Worm (Caenorhabditis elegans) whole organism, young adult: Measurements from ENCODE around the gene nhr-168.

Source experiments
- B0019.2 ChIP-seq: fragments of 200-800 bp; sonication (Bioruptor generic); conservative IDR thresholded peaks from 2 replicates; pipeline ENCODE4 v1.3.6; 2022; ENCODE audit warnings: missing genetic modification reagents, missing genetic modification characterization, missing compliant biosample characterization
- C17E4.6 ChIP-seq: fragments of 200-800 bp; sonication (Bioruptor generic); IDR thresholded peaks from 2 replicates; pipeline ENCODE4 v1.3.6; 2022; ENCODE audit warnings: missing genetic modification reagents, missing genetic modification characterization, missing compliant biosample characterization
- F37B4.10 ChIP-seq: fragments of 200-800 bp; sonication (Bioruptor generic); IDR thresholded peaks from 2 replicates; pipeline ENCODE4 v1.3.6; 2022; ENCODE audit warnings: missing genetic modification characterization, missing compliant biosample characterization
- F49E8.2 ChIP-seq: sonication (generic microtip); optimal IDR thresholded peaks from 3 replicates; lab custom pipeline; 2017; ENCODE audit warnings: missing genetic modification characterization, mild to moderate bottlenecking, missing compliant biosample characterization, antibody characterized with exemption, moderate library complexity; ENCODE audit not compliant: insufficient read depth
- T26A5.8 ChIP-seq: sonication (generic microtip); optimal IDR thresholded peaks from 2 replicates; lab custom pipeline; 2016; ENCODE audit warnings: missing genetic modification characterization, missing compliant biosample characterization
- Y67H2A.10 ChIP-seq: fragments of 200-800 bp; sonication (Bioruptor generic); conservative IDR thresholded peaks from 2 replicates; pipeline ENCODE4 v1.3.6; 2022; ENCODE audit warnings: missing genetic modification reagents, missing genetic modification characterization, missing compliant biosample characterization
- Y95B8A.8 ChIP-seq: fragments of 200-800 bp; sonication (Bioruptor generic); IDR thresholded peaks from 2 replicates; pipeline ENCODE4 v1.3.6; 2022; ENCODE audit warnings: missing genetic modification reagents, missing genetic modification characterization, missing compliant biosample characterization
- akir-1 ChIP-seq: fragments of 200-800 bp; sonication (Bioruptor generic); optimal IDR thresholded peaks from 2 replicates; lab custom pipeline; 2018; ENCODE audit warnings: mild to moderate bottlenecking, missing genetic modification characterization, moderate library complexity, missing compliant biosample characterization
- aptf-3 ChIP-seq: fragments of 200-800 bp; sonication (Bioruptor generic); IDR thresholded peaks from 2 replicates; pipeline ENCODE4 v1.3.6; 2022; ENCODE audit warnings: missing genetic modification characterization, missing compliant biosample characterization
- bed-1 ChIP-seq: fragments of 200-800 bp; sonication (Bioruptor generic); IDR thresholded peaks from 2 replicates; pipeline ENCODE4 v1.3.6; 2022; ENCODE audit warnings: missing genetic modification reagents, missing genetic modification characterization, missing compliant biosample characterization
- ccch-3 ChIP-seq: fragments of 200-800 bp; sonication (Bioruptor generic); optimal IDR thresholded peaks from 2 replicates; lab custom pipeline; 2018; ENCODE audit warnings: mild to moderate bottlenecking, missing genetic modification characterization, missing compliant biosample characterization
- cebp-1 ChIP-seq, 2 experiments: fragments of 200-800 bp in 1 of 2; sonication (Bioruptor generic) in 1 of 2; sonication (generic microtip) in 1 of 2; IDR thresholded peaks in 1 of 2; optimal IDR thresholded peaks in 1 of 2; 2 replicates each; pipeline versions ENCODE4 v1.3.6 to Lab custom; 2017 to 2022; ENCODE audit warnings: missing compliant biosample characterization in 2 of 2, missing genetic modification characterization in 2 of 2, mild to moderate bottlenecking in 1 of 2, missing genetic modification reagents in 1 of 2, moderate library complexity in 1 of 2
- ceh-100 ChIP-seq: fragments of 200-800 bp; sonication (Bioruptor generic); IDR thresholded peaks from 2 replicates; pipeline ENCODE4 v1.3.6; 2022; ENCODE audit warnings: missing genetic modification reagents, missing genetic modification characterization, missing compliant biosample characterization
- ceh-40 ChIP-seq: fragments of 200-800 bp; sonication (Bioruptor generic); IDR thresholded peaks from 2 replicates; pipeline ENCODE4 v1.3.6; 2022; ENCODE audit warnings: missing genetic modification characterization, missing compliant biosample characterization
- egl-18 ChIP-seq: fragments of 200-800 bp; sonication (Bioruptor generic); IDR thresholded peaks from 2 replicates; pipeline ENCODE4 v1.3.6; 2022; ENCODE audit warnings: missing genetic modification reagents, missing genetic modification characterization, missing compliant biosample characterization
- egrh-3 ChIP-seq: fragments of 200-800 bp; sonication (Bioruptor generic); IDR thresholded peaks from 2 replicates; pipeline ENCODE4 v1.3.6; 2022; ENCODE audit warnings: missing genetic modification reagents, missing genetic modification characterization, missing compliant biosample characterization
- ekl-4 ChIP-seq: fragments of 200-800 bp; sonication (Bioruptor generic); IDR thresholded peaks from 2 replicates; pipeline ENCODE4 v1.3.6; 2022; ENCODE audit warnings: missing genetic modification reagents, missing genetic modification characterization, missing compliant biosample characterization
- ets-4 ChIP-seq: fragments of 200-800 bp; sonication (Bioruptor generic); optimal IDR thresholded peaks from 2 replicates; lab custom pipeline; 2018; ENCODE audit warnings: mild to moderate bottlenecking, missing genetic modification characterization, missing compliant biosample characterization
- hlh-12 ChIP-seq: sonication (generic microtip); optimal IDR thresholded peaks from 2 replicates; lab custom pipeline; 2016; ENCODE audit warnings: missing genetic modification characterization, missing compliant biosample characterization
- hrde-1 ChIP-seq: sonication (generic microtip); optimal IDR thresholded peaks from 2 replicates; lab custom pipeline; 2016; ENCODE audit warnings: missing genetic modification characterization, mild to moderate bottlenecking, missing compliant biosample characterization, moderate library complexity, missing genotype, missing genetic modification reagents, borderline replicate concordance
- lag-1 ChIP-seq: fragments of 200-800 bp; sonication (Bioruptor generic); IDR thresholded peaks from 2 replicates; pipeline ENCODE4 v1.3.6; 2022; ENCODE audit warnings: missing genetic modification reagents, missing genetic modification characterization, missing compliant biosample characterization
- lin-40 ChIP-seq: sonication (generic microtip); optimal IDR thresholded peaks from 2 replicates; lab custom pipeline; 2016; ENCODE audit warnings: missing genetic modification characterization, mild to moderate bottlenecking, missing compliant biosample characterization, missing genotype, missing genetic modification reagents
- lir-1 ChIP-seq: fragments of 200-800 bp; sonication (Bioruptor generic); conservative IDR thresholded peaks from 2 replicates; pipeline ENCODE4 v1.3.6; 2022; ENCODE audit warnings: missing genetic modification reagents, missing genetic modification characterization, missing compliant biosample characterization
- madf-10 ChIP-seq: sonication (generic microtip); optimal IDR thresholded peaks from 2 replicates; lab custom pipeline; 2016; ENCODE audit warnings: mild to moderate bottlenecking, missing genetic modification characterization, missing compliant biosample characterization
- madf-8 ChIP-seq: fragments of 200-800 bp; sonication (Bioruptor generic); conservative IDR thresholded peaks from 2 replicates; pipeline ENCODE4 v1.3.6; 2022; ENCODE audit warnings: missing genetic modification reagents, missing genetic modification characterization, missing compliant biosample characterization
- mel-28 ChIP-seq: sonication (generic microtip); optimal IDR thresholded peaks from 2 replicates; lab custom pipeline; 2016; ENCODE audit warnings: borderline replicate concordance, mild to moderate bottlenecking, missing genetic modification characterization, missing compliant biosample characterization
- mes-4 ChIP-seq: sonication (generic microtip); optimal IDR thresholded peaks from 2 replicates; lab custom pipeline; 2016; ENCODE audit warnings: missing genotype, missing genetic modification characterization, missing compliant biosample characterization
- mxl-1 ChIP-seq: sonication (generic microtip); optimal IDR thresholded peaks from 2 replicates; lab custom pipeline; 2016; ENCODE audit warnings: missing genetic modification characterization, missing compliant biosample characterization
- nhr-120 ChIP-seq: fragments of 200-800 bp; sonication (Bioruptor generic); IDR thresholded peaks from 2 replicates; pipeline ENCODE4 v1.3.6; 2022; ENCODE audit warnings: missing genetic modification characterization, missing compliant biosample characterization
- nhr-27 ChIP-seq: fragments of 200-800 bp; sonication (Bioruptor generic); optimal IDR thresholded peaks from 2 replicates; lab custom pipeline; 2018; ENCODE audit warnings: mild to moderate bottlenecking, missing genetic modification characterization, moderate library complexity, missing compliant biosample characterization
- rec-8 ChIP-seq, 2 experiments: sonication (generic microtip); optimal IDR thresholded peaks; 2 replicates each; lab custom pipeline; 2016; ENCODE audit warnings: mild to moderate bottlenecking in 2 of 2, missing genetic modification characterization in 2 of 2, missing genetic modification reagents in 2 of 2, missing genotype in 2 of 2, missing biosample characterization in 1 of 2, missing compliant biosample characterization in 1 of 2, moderate library complexity in 1 of 2
- repo-1 ChIP-seq: sonication (generic microtip); optimal IDR thresholded peaks from 2 replicates; lab custom pipeline; 2017; ENCODE audit warnings: mild to moderate bottlenecking, missing genetic modification characterization, missing compliant biosample characterization
- sdz-38 ChIP-seq: sonication (generic microtip); optimal IDR thresholded peaks from 2 replicates; lab custom pipeline; 2016; ENCODE audit warnings: missing genotype, missing genetic modification characterization, missing compliant biosample characterization
- tbx-9 ChIP-seq: sonication (generic microtip); optimal IDR thresholded peaks from 2 replicates; lab custom pipeline; 2016; ENCODE audit warnings: borderline replicate concordance, missing genetic modification characterization, inconsistent platforms, missing compliant biosample characterization
- unc-130 ChIP-seq: sonication (generic microtip); optimal IDR thresholded peaks from 2 replicates; lab custom pipeline; 2016; ENCODE audit warnings: missing genetic modification reagents, missing genetic modification characterization, missing compliant biosample characterization
- zfh-2 ChIP-seq: fragments of 200-800 bp; sonication (Bioruptor generic); conservative IDR thresholded peaks from 2 replicates; pipeline ENCODE4 v1.3.6; 2022; ENCODE audit warnings: missing genetic modification reagents, missing genetic modification characterization, missing compliant biosample characterization

nhr-168 gene

ce11 chrV:13352415-13352814 is 18.7 kb upstream of the nhr-168 start:
- 0 out of 2 replicates have a peak, but pooled peaks have one; percentile 62 for TF ChIP-seq F37B4.10 (GFP tag; lab: Robert Waterston, UW)
- TF ChIP-seq hrde-1 (tag; lab: Kevin White, UChicago) = no peak

DNA sequence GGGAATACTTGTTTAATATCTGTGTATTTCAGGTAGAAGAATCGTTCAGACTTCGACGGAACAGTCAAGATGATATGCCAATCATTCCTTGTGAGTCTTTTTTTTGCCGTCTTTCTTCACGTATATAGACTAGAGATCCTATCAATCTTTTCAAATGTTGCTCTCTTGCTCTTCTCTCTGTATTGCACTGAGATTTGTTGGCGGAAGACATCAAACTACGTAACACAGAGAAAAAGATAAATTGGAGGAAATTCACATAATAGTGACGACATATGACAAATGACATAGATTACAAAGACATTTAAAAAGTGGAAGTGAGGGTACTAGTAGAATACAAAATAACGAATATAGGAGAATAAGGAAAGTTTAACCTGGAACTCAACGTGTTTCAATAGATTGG is 18.1 kb upstream of the nhr-168 start:
- no peak for TF ChIP-seq T26A5.8 (tag; lab: Kevin White, UChicago)
- TF ChIP-seq F49E8.2 (tag; lab: Kevin White, UChicago) = no peak
- no peak for TF ChIP-seq nhr-27 (tag; lab: Kevin White, UChicago)
- TF ChIP-seq madf-10 (tag; lab: Kevin White, UChicago) = no peak
- no peak for TF ChIP-seq zfh-2 (GFP tag; lab: Robert Waterston, UW)
- no peak for TF ChIP-seq aptf-3
- TF ChIP-seq mxl-1 (tag; lab: Kevin White, UChicago) = no peak
- TF ChIP-seq lin-40 (tag; lab: Kevin White, UChicago) = no peak
- no peak for TF ChIP-seq ccch-3 (GFP tag; lab: Kevin White, UChicago)
- TF ChIP-seq egl-18 = no peak
- no peak for TF ChIP-seq ceh-40 (GFP tag; lab: Robert Waterston, UW)
- no peak for TF ChIP-seq C17E4.6
- TF ChIP-seq nhr-120 (GFP tag; lab: Robert Waterston, UW) = no peak
- TF ChIP-seq B0019.2 (GFP tag; lab: Robert Waterston, UW) = no peak
- TF ChIP-seq egrh-3 (GFP tag; lab: Robert Waterston, UW) = no peak
- TF ChIP-seq unc-130 (GFP tag; lab: Kevin White, UChicago) = no peak
- TF ChIP-seq, all 124 proteins: peak for 0

ce11 chrV:13350302-13350701 is 16.6 kb upstream of the nhr-168 start:
- TF ChIP-seq sdz-38 (tag; lab: Kevin White, UChicago) = no peak
- no peak for TF ChIP-seq lag-1
- no peak for TF ChIP-seq akir-1
- no peak for TF ChIP-seq repo-1 (tag; lab: Kevin White, UChicago)
- no peak for TF ChIP-seq ets-4 (GFP tag; lab: Kevin White, UChicago)
- no peak for TF ChIP-seq rec-8 (tag; optimal IDR thresholded peaks at IDR 0.05; lab: Kevin White, UChicago)
- TF ChIP-seq ekl-4 (GFP tag; lab: Robert Waterston, UW) = no peak
- TF ChIP-seq, all 124 proteins: peak for 0

DNA sequence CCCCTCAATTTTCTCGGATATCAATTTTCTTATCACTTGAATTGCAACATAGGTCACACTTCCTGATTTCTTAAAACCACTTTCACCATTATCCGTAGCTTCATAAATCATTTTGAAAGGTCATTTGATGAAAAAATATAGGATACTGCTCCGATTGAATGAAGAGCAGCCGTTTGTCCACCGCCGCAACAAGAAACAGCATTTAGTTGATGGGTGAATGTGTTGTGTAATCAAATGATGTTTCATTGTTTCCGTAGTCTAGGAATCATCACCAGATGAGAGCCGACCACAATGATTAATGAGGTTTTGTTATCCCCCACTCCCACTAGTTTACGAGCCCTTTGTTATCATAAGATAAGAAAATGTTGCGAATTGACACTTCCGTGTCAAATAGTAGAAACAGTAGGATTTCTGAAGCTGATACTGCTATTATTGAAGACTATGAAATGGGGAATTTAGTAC is 12.2 kb upstream of the nhr-168 start, which contains the start of gene twk-43:
Gene twk-43, plus strand, starts transcription at position 412 of the 462 bp plus-strand sequence.
- TF ChIP-seq mes-4 = no peak
- TF ChIP-seq ceh-100 = no peak
- no peak for TF ChIP-seq F49E8.2 (tag; lab: Kevin White, UChicago)
- no peak for TF ChIP-seq nhr-120 (GFP tag; lab: Robert Waterston, UW)
- no peak for TF ChIP-seq bed-1 (GFP tag; lab: Robert Waterston, UW)
- no peak for TF ChIP-seq Y67H2A.10
- TF ChIP-seq tbx-9 (tag; lab: Kevin White, UChicago) = no peak
- no peak for TF ChIP-seq madf-8 (GFP tag; lab: Robert Waterston, UW)
- no peak for TF ChIP-seq mel-28 (tag; lab: Kevin White, UChicago)
- no peak for TF ChIP-seq hlh-12 (tag; lab: Kevin White, UChicago)
- no peak for TF ChIP-seq cebp-1 (GFP tag; IDR thresholded peaks at IDR 0.05; lab: Robert Waterston, UW)
- TF ChIP-seq cebp-1 (tag; optimal IDR thresholded peaks at IDR 0.05; lab: Kevin White, UChicago) = no peak
- no peak for TF ChIP-seq Y95B8A.8 (GFP tag; lab: Robert Waterston, UW)
- TF ChIP-seq lir-1 = no peak
